Fruit fly (Drosophila melanogaster) whole organism: ENCODE results near the gene MtnE.

Source experiments
- Dll ChIP-seq: fragments of >200 bp; optimal IDR thresholded peaks from 2 replicates; lab custom pipeline; 2017
- EcR ChIP-seq, 2 experiments: fragments of >200 bp; optimal IDR thresholded peaks; 2 replicates each; lab custom pipeline; 2017; ENCODE audit warnings: missing biosample characterization in 2 of 2, missing genetic modification characterization in 2 of 2, missing genetic modification reagents in 2 of 2

DNA sequence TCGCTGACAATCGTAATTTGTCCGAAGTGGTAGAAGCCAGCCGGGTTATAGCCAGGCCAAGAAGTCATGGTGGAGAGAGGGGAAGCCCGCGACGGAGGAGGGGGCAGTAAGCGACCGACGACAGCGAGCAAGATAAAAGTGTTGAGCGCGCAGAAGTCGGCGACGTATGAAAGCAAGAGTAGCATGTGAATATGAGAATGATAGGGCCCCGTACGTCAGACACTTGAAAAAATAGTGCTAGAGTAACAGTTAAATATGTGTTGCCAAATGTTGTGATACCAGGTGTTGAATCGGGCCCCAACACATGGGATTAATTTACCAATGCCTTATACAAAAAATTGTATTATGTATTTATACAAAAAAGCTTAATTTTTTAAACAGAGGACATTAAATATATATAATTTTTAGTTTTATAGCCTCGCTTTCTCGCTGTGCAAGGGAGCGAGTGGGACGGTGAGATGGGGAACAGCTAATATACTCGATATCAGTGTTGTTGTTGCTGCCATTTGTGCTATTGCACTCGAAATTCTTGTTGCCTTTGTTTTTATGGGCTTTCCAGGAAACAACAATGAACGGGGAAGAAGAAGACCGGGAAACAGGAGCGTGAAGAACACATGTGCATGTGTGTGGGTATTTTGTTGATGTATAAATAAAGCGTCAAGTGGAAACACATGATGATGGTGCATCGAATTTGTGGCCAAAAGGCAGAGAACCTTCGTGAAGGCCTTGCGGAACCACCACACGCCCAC lies 15.5 kb upstream of the MtnE start:
- TF ChIP-seq Dll (lab: Kevin White, UChicago) (no peak), EcR (GFP tag; optimal IDR thresholded peaks at IDR 0.05; lab: Kevin White, UChicago) (no peak)
